Worm (Caenorhabditis elegans) whole organism, L4/young adult: Measurements from ENCODE around the gene ssu-1.

Experiments
- W03F9.2 ChIP-seq: fragments of 150-350 bp; optimal IDR thresholded peaks from 2 replicates; lab custom pipeline; 2014; ENCODE audit warnings: missing biosample characterization, missing genetic modification characterization
- him-1 ChIP-seq: sonication (generic microtip); optimal IDR thresholded peaks from 2 replicates; lab custom pipeline; 2016; ENCODE audit warnings: missing genotype, missing genetic modification reagents, missing genetic modification characterization, missing compliant biosample characterization

DNA sequence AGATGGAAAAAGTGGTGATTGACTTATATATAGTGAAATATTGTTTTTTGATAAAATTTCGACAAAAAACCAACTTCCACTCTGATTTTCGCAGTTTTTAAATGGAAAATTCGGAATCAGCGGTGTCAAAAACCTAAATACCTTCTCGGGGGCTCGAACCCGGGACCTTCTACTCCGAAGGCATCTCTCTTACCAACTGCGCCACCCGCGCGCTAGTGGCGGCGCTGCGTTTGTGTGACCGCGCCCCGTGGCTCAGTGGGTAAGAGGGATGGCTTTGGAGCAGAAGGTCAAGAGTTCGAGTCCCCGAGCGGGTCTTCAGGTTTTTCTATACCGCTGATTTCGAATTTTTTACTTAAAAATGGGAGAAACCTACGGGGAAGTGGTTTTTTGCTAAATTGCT lies 7.9 kb downstream of the ssu-1 start:
- TF ChIP-seq him-1 (tag; lab: Kevin White, UChicago) = no peak
- TF ChIP-seq W03F9.2 = no peak
